Worm (Caenorhabditis elegans): ENCODE measurements around the gene Y57G11C.46.

Gene Y57G11C.46

ce11 chrIV:14771325-14771724 is 44.9 kb downstream of the Y57G11C.46 start, which contains the start of gene degl-1:
Gene degl-1, minus strand, starts transcription at chrIV:14771425.
- TF ChIP-seq tra-1 (GFP tag; IDR thresholded peaks at IDR 0.05) (no peak), nhr-6 (tag; optimal IDR thresholded peaks at IDR 0.05) (no peak), fos-1 (tag; optimal IDR thresholded peaks at IDR 0.05) (no peak), lsy-2 (tag; optimal IDR thresholded peaks at IDR 0.05) (no peak), ctbp-1 (GFP tag; IDR thresholded peaks at IDR 0.05) (no peak), Y48G9A.11 (GFP tag; IDR thresholded peaks at IDR 0.05) (no peak)

- no peak for TF ChIP-seq R02D3.7 (tag; optimal IDR thresholded peaks at IDR 0.05)
- peak; percentile 33; the same call in 1 of the 2 replicates for TF ChIP-seq lin-38 (GFP tag; IDR thresholded peaks at IDR 0.05)
Observed at ce11 chrIV:14770663-14771062, 45.5 kb downstream of the Y57G11C.46 start.

- TF ChIP-seq lin-38 (GFP tag; IDR thresholded peaks at IDR 0.05) (peak; percentile 66), egl-27 (tag; optimal IDR thresholded peaks at IDR 0.05) (no peak), dmd-8 (GFP tag; IDR thresholded peaks at IDR 0.05) (no peak), mes-2 (tag; optimal IDR thresholded peaks at IDR 0.05; ENCODE audit: poor library complexity, severe bottlenecking) (peak; percentile 27), ama-1 (optimal IDR thresholded peaks at IDR 0.05) (peak; percentile 7), dve-1 (tag; optimal IDR thresholded peaks at IDR 0.05; ENCODE audit: insufficient read depth) (peak; percentile 14), pha-4 (GFP tag; IDR thresholded peaks at IDR 0.05) (peak; percentile 21; the same call in 1 of the 2 replicates), pha-4 (tag; optimal IDR thresholded peaks at IDR 0.05) (no peak), tag-97 (GFP tag; IDR thresholded peaks at IDR 0.05) (no peak), snpc-1.2 (GFP tag; IDR thresholded peaks at IDR 0.05) (peak; percentile 83), aha-1 (tag) (peak; percentile 66)
Observed at ce11 chrIV:14769218-14769835, 46.9 kb downstream of the Y57G11C.46 start, which contains the start of gene Y57G11C.43. Gene Y57G11C.43, plus strand, starts transcription at chrIV:14769441.

- TF ChIP-seq lin-29 (GFP tag; IDR thresholded peaks at IDR 0.05) = no peak
- peak; percentile 87 for TF ChIP-seq snpc-1.2 (GFP tag; IDR thresholded peaks at IDR 0.05)
- no peak for TF ChIP-seq ceh-82 (tag; optimal IDR thresholded peaks at IDR 0.05)
- TF ChIP-seq dmd-9 (GFP tag; IDR thresholded peaks at IDR 0.05) = no peak
- no peak for TF ChIP-seq vab-7 (GFP tag; IDR thresholded peaks at IDR 0.05)
- TF ChIP-seq mxl-3 (GFP tag; optimal IDR thresholded peaks at IDR 0.05) = peak; percentile 24
- no peak for TF ChIP-seq nhr-111 (GFP tag; optimal IDR thresholded peaks at IDR 0.05)
- TF ChIP-seq lsy-2 (tag; optimal IDR thresholded peaks at IDR 0.05) = peak; percentile 67 to 95
- peak; percentile 76 for TF ChIP-seq lin-13 (GFP tag; optimal IDR thresholded peaks at IDR 0.05)
- TF ChIP-seq saeg-2 (GFP tag; IDR thresholded peaks at IDR 0.05) = no peak
- TF ChIP-seq hmg-1.1 (GFP tag; IDR thresholded peaks at IDR 0.05) = peak; percentile 95
- TF ChIP-seq pqm-1 (tag; optimal IDR thresholded peaks at IDR 0.05) = peak; percentile 38
- TF ChIP-seq nhr-11 (tag; optimal IDR thresholded peaks at IDR 0.05) = peak; percentile 84
- no peak for TF ChIP-seq daf-12 (tag; optimal IDR thresholded peaks at IDR 0.05)
- TF ChIP-seq dve-1 (tag; optimal IDR thresholded peaks at IDR 0.05; ENCODE audit: insufficient read depth) = peak; percentile 97
- TF ChIP-seq ces-1 (GFP tag; optimal IDR thresholded peaks at IDR 0.05) = no peak
- TF ChIP-seq sdz-12 (GFP tag; optimal IDR thresholded peaks at IDR 0.05) = no peak
- no peak for TF ChIP-seq tag-97 (GFP tag; IDR thresholded peaks at IDR 0.05)
- TF ChIP-seq lin-15B (tag; optimal IDR thresholded peaks at IDR 0.05) = peak; percentile 77
- TF ChIP-seq ztf-11 (tag; optimal IDR thresholded peaks at IDR 0.05) = no peak
- peak; percentile 24 for TF ChIP-seq nhr-48 (tag; optimal IDR thresholded peaks at IDR 0.05)
- TF ChIP-seq dmd-8 (GFP tag; IDR thresholded peaks at IDR 0.05) = no peak
- TF ChIP-seq pha-4 (GFP tag; IDR thresholded peaks at IDR 0.05) = peak; percentile 28; the same call in 1 of the 2 replicates
- TF ChIP-seq pha-4 (tag; optimal IDR thresholded peaks at IDR 0.05) = peak; percentile 91
- 0 out of 2 replicates have a peak, but pooled peaks have one; percentile 41 for TF ChIP-seq egl-43 (GFP tag; IDR thresholded peaks at IDR 0.05)
- TF ChIP-seq ama-1 (optimal IDR thresholded peaks at IDR 0.05) = peak; percentile 58
- peak; percentile 6 for TF ChIP-seq nhr-25 (tag; optimal IDR thresholded peaks at IDR 0.05; ENCODE audit: borderline replicate concordance, insufficient read depth)
- no peak for TF ChIP-seq zfp-3 (GFP tag; conservative IDR thresholded peaks at IDR 0.05)
- peak; percentile 38 for TF ChIP-seq snpc-4 (tag; optimal IDR thresholded peaks at IDR 0.05)
- no peak for TF ChIP-seq ZK337.2 (GFP tag; IDR thresholded peaks at IDR 0.05)
- TF ChIP-seq madf-9 (GFP tag; conservative IDR thresholded peaks at IDR 0.05) = no peak; the same call in 1 of the 2 replicates
- TF ChIP-seq rbr-2 (tag; optimal IDR thresholded peaks at IDR 0.05) = peak; percentile 85
- TF ChIP-seq nhr-102 (tag; optimal IDR thresholded peaks at IDR 0.05) = peak; percentile 75
Observed at ce11 chrIV:14767693-14768251, 48.4 kb downstream of the Y57G11C.46 start, which contains the start of the genes mrps-7 and Y57G11C.3. Gene mrps-7, minus strand, starts transcription at chrIV:14767730. Gene Y57G11C.3, plus strand, starts transcription at chrIV:14768201.
